Worm (Caenorhabditis elegans) whole organism, L4 larva: ENCODE results near the gene rpl-42.

ENCODE experiments used
- F49E8.2 ChIP-seq: sonication (generic microtip); optimal IDR thresholded peaks from 2 replicates; lab custom pipeline; 2016; ENCODE audit warnings: missing compliant biosample characterization, mild to moderate bottlenecking, missing genetic modification characterization, borderline replicate concordance
- daf-16 ChIP-seq, 3 experiments: sonication (generic microtip); optimal IDR thresholded peaks; 2 replicates each; lab custom pipeline; 2016 to 2017; ENCODE audit warnings: missing genetic modification characterization in 3 of 3, missing genetic modification reagents in 3 of 3, mild to moderate bottlenecking in 2 of 3, missing compliant biosample characterization in 2 of 3, missing biosample characterization in 1 of 3, moderate library complexity in 1 of 3
- daf-8 ChIP-seq: fragments of 200-800 bp; sonication (Bioruptor generic); IDR thresholded peaks from 2 replicates; pipeline ENCODE4 v1.3.6; 2022; ENCODE audit warnings: missing genetic modification characterization, missing compliant biosample characterization
- dpl-1 ChIP-seq: fragments of 150-350 bp; optimal IDR thresholded peaks from 2 replicates; lab custom pipeline; 2014; ENCODE audit warnings: missing biosample characterization, missing genetic modification reagents, missing genetic modification characterization
- duxl-1 ChIP-seq: sonication (generic microtip); optimal IDR thresholded peaks from 2 replicates; lab custom pipeline; 2016; ENCODE audit warnings: mild to moderate bottlenecking, missing genetic modification characterization, moderate library complexity, missing compliant biosample characterization; ENCODE audit not compliant: poor library complexity
- fos-1 ChIP-seq: fragments of 150-350 bp; optimal IDR thresholded peaks from 2 replicates; lab custom pipeline; 2014; ENCODE audit warnings: missing biosample characterization, missing genetic modification characterization
- lin-15B ChIP-seq: fragments of 150-350 bp; sonication (generic microtip); optimal IDR thresholded peaks from 3 replicates; lab custom pipeline; 2014; ENCODE audit warnings: missing biosample characterization, missing genetic modification characterization
- madf-5 ChIP-seq, 2 experiments: fragments of 200-800 bp; sonication (Bioruptor generic); IDR thresholded peaks; 2 replicates each; pipeline ENCODE4 v1.3.6; 2022; ENCODE audit warnings: missing compliant biosample characterization in 2 of 2, missing genetic modification characterization in 2 of 2
- madf-9 ChIP-seq: fragments of 200-800 bp; sonication (Bioruptor generic); conservative IDR thresholded peaks from 2 replicates; pipeline ENCODE4 v1.3.6; 2022; ENCODE audit warnings: missing genetic modification reagents, missing genetic modification characterization, missing compliant biosample characterization
- mep-1 ChIP-seq: fragments of 150-350 bp; sonication (generic microtip); optimal IDR thresholded peaks from 3 replicates; lab custom pipeline; 2014; ENCODE audit warnings: missing biosample characterization, missing genetic modification characterization
- nhr-11 ChIP-seq: fragments of 150-350 bp; optimal IDR thresholded peaks from 2 replicates; lab custom pipeline; 2014; ENCODE audit warnings: missing biosample characterization, missing genetic modification characterization
- nhr-28 ChIP-seq: fragments of 150-350 bp; optimal IDR thresholded peaks from 2 replicates; lab custom pipeline; 2014; ENCODE audit warnings: missing biosample characterization, missing genetic modification characterization
- ztf-11 ChIP-seq: fragments of 150-350 bp; optimal IDR thresholded peaks from 2 replicates; lab custom pipeline; 2014; ENCODE audit warnings: missing biosample characterization, missing genetic modification characterization

- no peak for TF ChIP-seq nhr-28 (tag; lab: Kevin White, UChicago)
- no peak for TF ChIP-seq nhr-11 (tag; lab: Kevin White, UChicago)
- no peak for TF ChIP-seq dpl-1 (GFP tag; lab: Kevin White, UChicago)
- no peak for TF ChIP-seq F49E8.2 (tag; lab: Kevin White, UChicago)
- TF ChIP-seq mep-1 = no peak
- no peak for TF ChIP-seq madf-5 (GFP tag; IDR thresholded peaks at IDR 0.05; lab: Robert Waterston, UW)
- TF ChIP-seq ztf-11 = no peak
- TF ChIP-seq lin-15B (tag; lab: Kevin White, UChicago) = no peak
- no peak for TF ChIP-seq madf-9
- TF ChIP-seq daf-8 (GFP tag; lab: Robert Waterston, UW) = no peak
- no peak for TF ChIP-seq daf-16 (GFP tag; optimal IDR thresholded peaks at IDR 0.05; lab: Kevin White, UChicago)
- TF ChIP-seq daf-16 (tag; optimal IDR thresholded peaks at IDR 0.05; lab: Kevin White, UChicago) = no peak
- TF ChIP-seq fos-1 (tag; lab: Kevin White, UChicago) = no peak
- TF ChIP-seq duxl-1 (tag; lab: Kevin White, UChicago) = no peak
Measured at ce11 chrII:11052526-11052925, 40.0 kb upstream of the rpl-42 start.
